Fruit fly (Drosophila melanogaster): Measurements from ENCODE around the gene fy.

dm6 chr2L:8389231-8389630 is 13.8 kb downstream of the fy start, which contains the start of gene CG42819:
- TF ChIP-seq NfI (GFP tag; optimal IDR thresholded peaks at IDR 0.05) = no peak
- no peak for TF ChIP-seq CG10147 (GFP tag; optimal IDR thresholded peaks at IDR 0.05)
- no peak for TF ChIP-seq CG7786 (GFP tag; optimal IDR thresholded peaks at IDR 0.05)
- TF ChIP-seq bbx (GFP tag; IDR thresholded peaks at IDR 0.05; ENCODE audit: partially characterized antibody) = no peak
- TF ChIP-seq CG8478 (optimal IDR thresholded peaks at IDR 0.05) = no peak
